Fruit fly (Drosophila melanogaster) whole organism, pupa: ENCODE results near the gene Dpm2.

Experiments used
- CG10348 ChIP-seq: fragments of 200-800 bp; sonication (Bioruptor generic); IDR thresholded peaks from 2 replicates; pipeline ENCODE4 v1.3.6; 2022; ENCODE audit warnings: missing biosample characterization, missing genetic modification characterization
- CG12605 ChIP-seq: fragments of 200-800 bp; sonication (Bioruptor generic); IDR thresholded peaks from 2 replicates; pipeline ENCODE4 v1.3.6; 2022; ENCODE audit warnings: missing biosample characterization, missing genetic modification characterization
- CG13204 ChIP-seq: fragments of 200-800 bp; sonication (Bioruptor generic); optimal IDR thresholded peaks from 2 replicates; lab custom pipeline; 2018; ENCODE audit warnings: missing biosample characterization, mild to moderate bottlenecking, missing genetic modification characterization, moderate library complexity
- CG14655 ChIP-seq: fragments of 200-800 bp; sonication (Bioruptor generic); optimal IDR thresholded peaks from 3 replicates; lab custom pipeline; 2017; ENCODE audit warnings: mild to moderate bottlenecking, missing biosample characterization, missing genetic modification reagents, missing genetic modification characterization
- CG17806 ChIP-seq: fragments of 200-800 bp; sonication (Bioruptor generic); optimal IDR thresholded peaks from 2 replicates; lab custom pipeline; 2018; ENCODE audit warnings: missing biosample characterization, mild to moderate bottlenecking, missing genetic modification characterization, moderate library complexity
- CG32121 ChIP-seq: fragments of 200-800 bp; sonication (Bioruptor generic); IDR thresholded peaks from 2 replicates; pipeline ENCODE4 v1.3.6; 2022; ENCODE audit warnings: missing biosample characterization, missing genetic modification characterization
- CG8159 ChIP-seq: fragments of 200-800 bp; sonication (Bioruptor generic); optimal IDR thresholded peaks from 3 replicates; lab custom pipeline; 2018; ENCODE audit warnings: missing biosample characterization, mild to moderate bottlenecking, missing genetic modification characterization, moderate library complexity
- CG9948 ChIP-seq: fragments of 200-800 bp; sonication (Bioruptor generic); optimal IDR thresholded peaks from 2 replicates; lab custom pipeline; 2018; ENCODE audit warnings: missing biosample characterization, mild to moderate bottlenecking, missing genetic modification characterization, moderate library complexity
- D1 ChIP-seq: fragments of 200-800 bp; sonication (Bioruptor generic); optimal IDR thresholded peaks from 2 replicates; lab custom pipeline; 2018; ENCODE audit warnings: missing biosample characterization, mild to moderate bottlenecking, missing genetic modification characterization, moderate library complexity
- gl ChIP-seq: fragments of 200-800 bp; sonication (Bioruptor generic); optimal IDR thresholded peaks from 2 replicates; lab custom pipeline; 2018; ENCODE audit warnings: missing biosample characterization, mild to moderate bottlenecking, missing genetic modification characterization

dm6 chr3L:3351814-3352359 lies 32.5 kb downstream of the Dpm2 start:
- TF ChIP-seq CG13204 = no peak
- no peak for TF ChIP-seq CG12605
- TF ChIP-seq CG17806 = no peak
- no peak for TF ChIP-seq gl
- TF ChIP-seq CG8159 (tag; lab: Kevin White, UChicago) = no peak
- TF ChIP-seq CG10348 = no peak
- no peak for TF ChIP-seq CG14655 (GFP tag; lab: Kevin White, UChicago)
- TF ChIP-seq CG32121 (GFP tag; lab: Robert Waterston, UW) = no peak
- no peak for TF ChIP-seq CG9948 (tag; lab: Kevin White, UChicago)
- TF ChIP-seq D1 (tag; lab: Kevin White, UChicago) = no peak
